Fruit fly (Drosophila melanogaster): ENCODE results near the gene CG33267.

The CG33267 gene

DNA sequence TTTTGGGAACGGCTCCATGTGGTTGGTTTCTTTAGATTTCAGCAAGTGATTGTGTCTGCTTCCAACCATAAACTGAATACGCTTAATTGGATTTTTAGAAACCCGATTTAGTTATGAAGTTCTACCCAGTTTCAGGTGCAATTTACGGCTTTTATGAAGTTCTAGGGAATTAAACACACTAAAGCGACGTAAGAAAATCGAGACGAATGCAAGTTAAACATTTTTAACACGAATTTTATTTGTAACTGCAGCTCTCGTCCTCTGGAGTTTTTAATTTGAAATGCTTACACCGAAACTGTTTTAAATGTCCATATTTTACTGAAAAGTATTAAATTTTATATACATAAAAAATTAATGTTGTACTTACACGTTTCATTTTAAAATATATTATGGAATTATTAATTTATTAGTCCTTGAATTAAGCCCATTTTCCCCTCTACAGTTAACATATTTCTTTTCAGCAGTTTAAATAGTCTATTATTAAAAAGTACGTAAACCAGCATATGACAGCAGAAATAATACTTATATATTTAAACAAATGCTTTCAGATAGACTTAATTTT, at the start of gene CG33267, which contains the start of gene CG46412:
Gene CG33267, plus strand, starts transcription at position 512 of the 562 bp plus-strand sequence.
Gene CG46412, minus strand, starts transcription at position 101 of the 562 bp plus-strand sequence.
- no peak for TF ChIP-seq CTCF (optimal IDR thresholded peaks at IDR 0.05)
- no peak for TF ChIP-seq CG8478 (optimal IDR thresholded peaks at IDR 0.05)

DNA sequence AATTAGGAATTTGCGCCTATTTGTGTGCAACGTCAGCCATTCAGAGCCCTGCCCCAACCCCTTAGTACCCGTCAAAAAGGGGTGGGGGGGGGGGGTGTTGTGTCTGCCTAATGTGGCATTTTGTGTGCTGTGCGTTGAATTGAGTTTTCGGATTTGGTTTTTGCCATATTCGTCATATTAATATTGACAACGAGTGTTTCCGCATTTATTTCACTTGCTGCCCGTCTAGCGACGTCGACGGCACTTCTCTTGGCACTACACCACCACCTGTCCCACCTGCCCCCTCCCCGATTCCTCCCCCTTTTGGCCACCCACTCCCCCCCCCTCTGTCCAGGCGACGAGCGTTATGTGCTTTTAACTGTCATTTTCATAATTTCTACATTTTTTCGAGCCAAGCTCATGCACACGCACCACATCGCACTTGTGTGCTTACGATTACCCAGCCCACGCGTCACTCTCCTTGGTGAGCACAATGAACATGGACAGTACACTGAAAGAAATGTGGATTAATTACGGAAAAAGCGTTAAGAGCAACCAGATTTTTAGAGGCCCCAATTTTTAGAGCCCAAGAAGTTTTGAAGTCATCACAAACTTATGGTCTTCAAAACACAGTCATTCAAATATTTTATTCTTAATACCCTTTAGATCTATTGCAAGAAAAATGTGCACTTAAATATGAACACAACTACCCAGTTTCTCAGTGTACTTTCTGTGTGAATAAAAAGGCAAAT, 48.8 kb upstream of the CG33267 start:
- TF ChIP-seq CTCF (optimal IDR thresholded peaks at IDR 0.05) (no peak), CG8478 (optimal IDR thresholded peaks at IDR 0.05) (no peak)

- TF ChIP-seq CTCF (optimal IDR thresholded peaks at IDR 0.05) (no peak), CG8478 (optimal IDR thresholded peaks at IDR 0.05) (no peak)
Measured at dm6 chr3L:11516229-11516628, 48.1 kb upstream of the CG33267 start.

DNA sequence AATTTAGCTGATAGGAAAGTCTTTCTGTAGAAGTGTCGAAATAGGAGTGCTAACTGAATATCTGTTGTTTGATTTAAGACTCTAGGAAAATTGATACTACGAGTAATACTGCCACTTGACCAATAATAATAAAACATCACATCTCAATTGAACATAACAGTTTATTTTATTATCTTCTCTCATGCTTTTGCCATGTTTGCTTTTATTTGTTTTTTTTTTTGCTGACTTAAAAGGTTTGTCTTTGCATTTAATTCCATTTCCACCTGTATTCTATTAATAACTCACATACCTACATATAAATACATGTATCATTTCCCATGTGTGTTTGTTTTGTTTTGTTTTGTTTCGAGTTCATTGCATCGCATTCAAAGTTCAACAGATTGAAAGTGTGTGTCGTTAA, 41.7 kb upstream of the CG33267 start, which contains the start of the genes CG11714 and Fuca:
Gene CG11714, minus strand, starts transcription at position 101 of the 400 bp plus-strand sequence.
Gene Fuca, minus strand, starts transcription at position 101 of the 400 bp plus-strand sequence.
- no peak for TF ChIP-seq CTCF (optimal IDR thresholded peaks at IDR 0.05)
- no peak for TF ChIP-seq CG8478 (optimal IDR thresholded peaks at IDR 0.05)

- TF ChIP-seq CTCF (optimal IDR thresholded peaks at IDR 0.05) (peak; percentile 74 to 75), CG8478 (optimal IDR thresholded peaks at IDR 0.05) (no peak)
Measured at dm6 chr3L:11523286-11523685, 41.0 kb upstream of the CG33267 start.

DNA sequence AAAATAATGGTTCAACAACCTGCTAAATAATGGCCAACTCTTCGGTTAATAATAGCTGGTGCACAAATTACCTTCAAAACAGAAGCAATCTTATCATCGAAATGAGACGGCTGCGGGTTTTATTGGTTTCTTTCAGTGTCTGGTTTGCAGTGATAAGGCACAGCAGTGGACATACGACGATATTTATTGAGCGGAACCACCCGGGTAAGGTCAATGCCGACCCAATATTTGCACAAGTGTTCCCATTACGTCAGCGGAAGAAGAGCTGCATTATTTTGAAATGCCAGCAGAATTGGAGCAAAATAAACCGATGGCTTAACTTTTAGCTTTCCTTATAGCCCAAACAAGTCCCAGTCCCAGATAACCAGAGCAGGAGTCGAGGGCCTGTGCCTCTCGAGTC, 38.5 kb upstream of the CG33267 start:
- TF ChIP-seq CG8478 (optimal IDR thresholded peaks at IDR 0.05) (no peak), CTCF (optimal IDR thresholded peaks at IDR 0.05) (no peak)

DNA sequence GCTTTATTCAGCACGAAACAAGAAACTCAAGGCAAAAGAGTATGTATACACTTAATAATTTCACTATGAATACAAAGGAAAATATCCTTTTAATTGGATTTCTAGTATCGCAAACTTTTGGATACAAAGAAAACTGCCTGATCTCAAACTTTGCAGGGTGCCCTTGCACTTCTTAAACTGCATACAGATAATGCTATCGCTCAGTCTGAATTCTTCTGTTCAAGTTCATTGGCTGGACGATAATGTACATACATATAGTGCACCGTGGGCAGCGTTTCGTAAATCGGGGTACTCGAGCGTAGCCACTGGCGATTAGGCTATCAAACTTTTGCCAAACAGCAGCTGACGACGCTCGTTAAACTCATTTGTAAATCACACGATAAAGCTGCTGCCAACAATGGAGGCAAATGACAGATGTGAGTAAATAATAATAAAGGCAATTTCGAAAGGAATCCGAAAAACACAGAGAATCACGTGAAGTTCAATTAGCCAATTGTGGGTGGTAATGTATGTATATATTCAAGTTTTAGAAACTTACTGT, 37.6 kb upstream of the CG33267 start:
- no peak for TF ChIP-seq CG8478 (optimal IDR thresholded peaks at IDR 0.05)
- no peak for TF ChIP-seq CTCF (optimal IDR thresholded peaks at IDR 0.05)

dm6 chr3L:11528397-11528923, 35.8 kb upstream of the CG33267 start:
- no peak for TF ChIP-seq CTCF (optimal IDR thresholded peaks at IDR 0.05)
- TF ChIP-seq CG8478 (optimal IDR thresholded peaks at IDR 0.05): no peak

- TF ChIP-seq CTCF (optimal IDR thresholded peaks at IDR 0.05): no peak
- TF ChIP-seq CG8478 (optimal IDR thresholded peaks at IDR 0.05): no peak
Measured at dm6 chr3L:11529707-11530106, 34.6 kb upstream of the CG33267 start.

dm6 chr3L:11530370-11530769, 33.9 kb upstream of the CG33267 start:
- TF ChIP-seq CTCF (optimal IDR thresholded peaks at IDR 0.05): no peak
- no peak for TF ChIP-seq CG8478 (optimal IDR thresholded peaks at IDR 0.05)

DNA sequence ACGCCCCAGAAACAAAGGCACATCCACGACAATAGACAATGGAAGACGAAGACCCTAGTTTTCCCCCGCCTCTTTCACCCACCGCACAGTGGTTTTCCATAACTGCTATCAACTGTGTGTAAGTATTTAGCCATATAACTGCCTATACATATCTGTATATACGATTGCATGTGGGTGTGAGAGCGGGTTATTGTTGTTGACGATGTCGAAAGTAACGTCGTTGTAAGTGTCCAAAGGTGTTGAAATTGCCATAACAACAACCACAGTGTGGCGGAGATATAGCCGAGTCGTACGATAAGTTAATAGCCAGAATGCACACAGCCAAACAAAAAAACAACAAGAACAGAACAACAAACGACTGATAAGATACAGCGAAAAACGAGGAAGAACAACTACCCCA, 33.0 kb upstream of the CG33267 start:
- TF ChIP-seq CTCF (optimal IDR thresholded peaks at IDR 0.05) (no peak), CG8478 (optimal IDR thresholded peaks at IDR 0.05) (no peak)

DNA sequence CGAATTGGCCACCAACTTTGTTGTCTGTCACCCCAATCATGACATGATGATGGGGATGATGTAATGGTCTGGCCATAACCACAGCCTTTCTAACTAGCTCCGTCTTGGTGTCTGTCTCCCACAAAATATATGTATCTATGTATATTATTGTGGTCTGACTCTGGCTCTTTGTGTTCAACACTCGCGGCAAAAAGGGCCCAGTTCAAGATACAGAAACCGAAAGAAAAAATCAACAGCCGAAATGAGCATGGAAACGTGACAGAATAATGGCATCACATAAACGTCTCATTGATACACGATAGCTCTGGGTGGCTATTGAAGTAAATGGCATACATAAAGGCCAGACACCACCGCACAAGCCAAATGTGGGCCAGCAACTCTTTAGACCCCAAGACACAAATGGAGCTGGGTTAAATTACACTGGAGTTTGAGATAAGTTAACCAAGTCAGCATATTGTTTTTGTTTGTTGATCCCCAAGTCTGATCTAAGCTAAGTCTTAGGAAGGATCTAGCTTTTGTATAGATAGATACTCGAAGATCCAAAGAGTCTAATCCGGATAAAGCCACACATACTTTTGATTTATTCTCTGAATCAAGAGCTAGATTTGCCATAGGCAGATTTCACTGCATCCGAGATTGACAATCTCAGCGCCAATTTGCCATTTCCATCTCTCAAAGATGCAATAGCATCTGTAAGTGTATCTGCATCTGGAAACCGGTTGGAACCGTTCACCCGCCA, 32.1 kb upstream of the CG33267 start:
- TF ChIP-seq CG8478 (optimal IDR thresholded peaks at IDR 0.05) (no peak), CTCF (optimal IDR thresholded peaks at IDR 0.05) (no peak)

dm6 chr3L:11533704-11534319, 30.5 kb upstream of the CG33267 start:
- no peak for TF ChIP-seq CTCF (optimal IDR thresholded peaks at IDR 0.05)
- TF ChIP-seq CG8478 (optimal IDR thresholded peaks at IDR 0.05): no peak

DNA sequence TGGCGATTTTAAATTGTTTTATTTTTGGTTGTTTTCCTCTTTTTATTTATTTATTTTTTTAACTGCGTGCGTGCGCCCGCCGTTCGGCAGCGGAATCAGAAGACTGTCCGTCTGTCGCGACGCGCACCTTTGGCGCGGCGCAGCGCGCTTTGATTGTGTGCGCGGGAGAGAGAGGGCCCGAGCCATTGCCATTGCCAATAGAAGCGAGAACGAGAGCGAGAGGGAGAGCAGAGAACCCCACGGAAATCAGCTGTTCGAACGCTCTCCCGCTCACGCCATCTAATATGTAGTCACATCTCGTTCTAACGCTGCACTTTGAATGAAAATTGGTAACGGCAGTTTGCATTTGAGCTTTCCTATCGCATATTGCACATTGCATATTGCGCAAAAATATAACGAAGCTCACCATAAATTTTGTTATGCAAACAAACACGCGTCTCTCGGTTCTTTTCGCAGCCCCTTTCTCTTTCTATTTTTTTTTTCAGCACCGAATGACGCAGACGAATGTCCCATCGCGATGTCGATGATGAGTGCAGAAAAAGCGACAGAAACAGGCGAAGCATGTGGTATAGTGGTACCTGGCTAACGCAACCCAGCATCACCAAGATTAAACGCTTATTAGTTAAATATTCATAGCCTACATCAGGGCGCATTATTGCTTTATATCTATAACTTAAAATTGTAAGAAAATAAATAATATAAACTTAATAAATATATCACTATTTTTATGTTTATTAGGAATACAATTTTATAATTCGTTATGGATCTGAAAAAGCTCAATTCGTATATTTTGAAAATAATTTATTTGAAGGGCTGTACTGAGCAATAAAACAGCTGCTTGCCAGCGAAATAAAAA, 29.7 kb upstream of the CG33267 start:
- no peak for TF ChIP-seq CTCF (optimal IDR thresholded peaks at IDR 0.05)
- TF ChIP-seq CG8478 (optimal IDR thresholded peaks at IDR 0.05): no peak

All from S2 (cell line).